Worm (Caenorhabditis elegans) whole organism, young adult: Measurements from ENCODE around the gene F15G9.1.

Experiments
- B0261.1 ChIP-seq: sonication (generic microtip); optimal IDR thresholded peaks from 2 replicates; lab custom pipeline; 2016; ENCODE audit warnings: mild to moderate bottlenecking, missing genetic modification characterization, moderate library complexity, missing compliant biosample characterization
- C06A6.2 ChIP-seq: fragments of 200-800 bp; sonication (Bioruptor generic); conservative IDR thresholded peaks from 2 replicates; pipeline ENCODE4 v1.3.6; 2022; ENCODE audit warnings: missing genetic modification characterization, missing compliant biosample characterization
- C17E4.6 ChIP-seq: fragments of 200-800 bp; sonication (Bioruptor generic); IDR thresholded peaks from 2 replicates; pipeline ENCODE4 v1.3.6; 2022; ENCODE audit warnings: missing genetic modification reagents, missing genetic modification characterization, missing compliant biosample characterization
- D2030.7 ChIP-seq: fragments of 200-800 bp; sonication (Bioruptor generic); IDR thresholded peaks from 2 replicates; pipeline ENCODE4 v1.3.6; 2022; ENCODE audit warnings: missing genetic modification reagents, missing genetic modification characterization, missing compliant biosample characterization
- F37B4.10 ChIP-seq: fragments of 200-800 bp; sonication (Bioruptor generic); IDR thresholded peaks from 2 replicates; pipeline ENCODE4 v1.3.6; 2022; ENCODE audit warnings: missing genetic modification characterization, missing compliant biosample characterization
- F39B2.1 ChIP-seq: fragments of 200-800 bp; sonication (Bioruptor generic); IDR thresholded peaks from 2 replicates; pipeline ENCODE4 v1.3.6; 2022; ENCODE audit warnings: missing genetic modification reagents, missing genetic modification characterization, missing compliant biosample characterization
- F55B11.4 ChIP-seq: sonication (generic microtip); optimal IDR thresholded peaks from 2 replicates; lab custom pipeline; 2016; ENCODE audit warnings: missing compliant biosample characterization, missing genetic modification characterization, borderline replicate concordance; ENCODE audit not compliant: insufficient read depth
- F57C9.4 ChIP-seq: sonication (generic microtip); optimal IDR thresholded peaks from 2 replicates; lab custom pipeline; 2017; ENCODE audit warnings: mild to moderate bottlenecking, missing genetic modification characterization, missing compliant biosample characterization
- K11D2.4 ChIP-seq: fragments of 200-800 bp; sonication (Bioruptor generic); IDR thresholded peaks from 2 replicates; pipeline ENCODE4 v1.3.6; 2022; ENCODE audit warnings: missing genetic modification reagents, missing genetic modification characterization, missing compliant biosample characterization
- K12H6.12 ChIP-seq: fragments of 200-800 bp; sonication (Bioruptor generic); optimal IDR thresholded peaks from 2 replicates; lab custom pipeline; 2018; ENCODE audit warnings: mild to moderate bottlenecking, missing genetic modification characterization, missing compliant biosample characterization
- Y67H2A.10 ChIP-seq: fragments of 200-800 bp; sonication (Bioruptor generic); conservative IDR thresholded peaks from 2 replicates; pipeline ENCODE4 v1.3.6; 2022; ENCODE audit warnings: missing genetic modification reagents, missing genetic modification characterization, missing compliant biosample characterization
- atf-7 ChIP-seq: sonication (generic microtip); optimal IDR thresholded peaks from 2 replicates; lab custom pipeline; 2017; ENCODE audit warnings: mild to moderate bottlenecking, missing genetic modification characterization, missing compliant biosample characterization
- attf-3 ChIP-seq: fragments of 200-800 bp; sonication (Bioruptor generic); conservative IDR thresholded peaks from 2 replicates; pipeline ENCODE4 v1.3.6; 2022; ENCODE audit warnings: missing genetic modification reagents, missing genetic modification characterization, missing compliant biosample characterization
- attf-6 ChIP-seq: fragments of 200-800 bp; sonication (Bioruptor generic); IDR thresholded peaks from 2 replicates; pipeline ENCODE4 v1.3.6; 2022; ENCODE audit warnings: missing genetic modification reagents, missing genetic modification characterization, missing compliant biosample characterization
- ccch-3 ChIP-seq: fragments of 200-800 bp; sonication (Bioruptor generic); optimal IDR thresholded peaks from 2 replicates; lab custom pipeline; 2018; ENCODE audit warnings: mild to moderate bottlenecking, missing genetic modification characterization, missing compliant biosample characterization
- cebp-2 ChIP-seq: fragments of 200-800 bp; sonication (Bioruptor generic); IDR thresholded peaks from 2 replicates; pipeline ENCODE4 v1.3.6; 2022; ENCODE audit warnings: missing genetic modification characterization, missing compliant biosample characterization
- ceh-100 ChIP-seq: fragments of 200-800 bp; sonication (Bioruptor generic); IDR thresholded peaks from 2 replicates; pipeline ENCODE4 v1.3.6; 2022; ENCODE audit warnings: missing genetic modification reagents, missing genetic modification characterization, missing compliant biosample characterization
- ceh-27 ChIP-seq: fragments of 200-800 bp; sonication (Bioruptor generic); optimal IDR thresholded peaks from 2 replicates; lab custom pipeline; 2018; ENCODE audit warnings: mild to moderate bottlenecking, missing genetic modification characterization, moderate library complexity, missing compliant biosample characterization
- ceh-58 ChIP-seq: fragments of 200-800 bp; sonication (Bioruptor generic); IDR thresholded peaks from 2 replicates; pipeline ENCODE4 v1.3.6; 2022; ENCODE audit warnings: missing genetic modification characterization, missing compliant biosample characterization
- lin-35 ChIP-seq, 3 experiments: fragments of 150-350 bp in 2 of 3; sonication (generic microtip) in 1 of 3; optimal IDR thresholded peaks; 2 replicates each; lab custom pipeline; 2014 to 2018; ENCODE audit warnings: missing biosample characterization in 3 of 3, missing genetic modification characterization in 3 of 3, missing genetic modification reagents in 3 of 3
- lin-40 ChIP-seq: sonication (generic microtip); optimal IDR thresholded peaks from 2 replicates; lab custom pipeline; 2016; ENCODE audit warnings: missing genetic modification characterization, mild to moderate bottlenecking, missing compliant biosample characterization, missing genotype, missing genetic modification reagents
- lin-54 ChIP-seq: fragments of 200-800 bp; sonication (Bioruptor generic); optimal IDR thresholded peaks from 2 replicates; lab custom pipeline; 2018; ENCODE audit warnings: mild to moderate bottlenecking, missing genetic modification characterization, missing compliant biosample characterization
- lsl-1 ChIP-seq: fragments of 200-800 bp; sonication (Bioruptor generic); optimal IDR thresholded peaks from 2 replicates; lab custom pipeline; 2018; ENCODE audit warnings: mild to moderate bottlenecking, missing genetic modification characterization, moderate library complexity, missing compliant biosample characterization
- madf-10 ChIP-seq: sonication (generic microtip); optimal IDR thresholded peaks from 2 replicates; lab custom pipeline; 2016; ENCODE audit warnings: mild to moderate bottlenecking, missing genetic modification characterization, missing compliant biosample characterization
- madf-6 ChIP-seq: fragments of 200-800 bp; sonication (Bioruptor generic); IDR thresholded peaks from 2 replicates; pipeline ENCODE4 v1.3.6; 2022; ENCODE audit warnings: missing genetic modification reagents, missing genetic modification characterization, missing compliant biosample characterization
- mel-28 ChIP-seq: sonication (generic microtip); optimal IDR thresholded peaks from 2 replicates; lab custom pipeline; 2016; ENCODE audit warnings: borderline replicate concordance, mild to moderate bottlenecking, missing genetic modification characterization, missing compliant biosample characterization
- nfya-2 ChIP-seq: fragments of 200-800 bp; sonication (Bioruptor generic); IDR thresholded peaks from 2 replicates; pipeline ENCODE4 v1.3.6; 2022; ENCODE audit warnings: missing genetic modification reagents, missing genetic modification characterization, missing compliant biosample characterization
- snpc-4 ChIP-seq, 5 experiments: fragments of 150-350 bp in 1 of 5; sonication (generic microtip) in 4 of 5; optimal IDR thresholded peaks; 2 replicates each; lab custom pipeline; 2014 to 2018; ENCODE audit warnings: missing genetic modification characterization in 5 of 5, missing biosample characterization in 3 of 5, antibody characterized with exemption in 2 of 5, mild to moderate bottlenecking in 2 of 5, missing compliant biosample characterization in 2 of 5, missing genotype in 2 of 5, moderate library complexity in 2 of 5, missing genetic modification reagents in 1 of 5
- tbp1 ChIP-seq: fragments of 200-800 bp; sonication (Bioruptor generic); optimal IDR thresholded peaks from 2 replicates; lab custom pipeline; 2018; ENCODE audit warnings: mild to moderate bottlenecking, missing genetic modification characterization, missing compliant biosample characterization
- zfh-2 ChIP-seq: fragments of 200-800 bp; sonication (Bioruptor generic); conservative IDR thresholded peaks from 2 replicates; pipeline ENCODE4 v1.3.6; 2022; ENCODE audit warnings: missing genetic modification reagents, missing genetic modification characterization, missing compliant biosample characterization
- ztf-18 ChIP-seq: sonication (generic microtip); optimal IDR thresholded peaks from 2 replicates; lab custom pipeline; 2016; ENCODE audit warnings: missing genotype, mild to moderate bottlenecking, missing genetic modification characterization, missing compliant biosample characterization
- ztf-25 ChIP-seq: fragments of 200-800 bp; sonication (Bioruptor generic); IDR thresholded peaks from 2 replicates; pipeline ENCODE4 v1.3.6; 2022; ENCODE audit warnings: missing genetic modification reagents, missing genetic modification characterization, missing compliant biosample characterization
- ztf-26 ChIP-seq: sonication (generic microtip); optimal IDR thresholded peaks from 2 replicates; lab custom pipeline; 2017; ENCODE audit warnings: missing genetic modification characterization, missing compliant biosample characterization

The F15G9.1 gene

DNA sequence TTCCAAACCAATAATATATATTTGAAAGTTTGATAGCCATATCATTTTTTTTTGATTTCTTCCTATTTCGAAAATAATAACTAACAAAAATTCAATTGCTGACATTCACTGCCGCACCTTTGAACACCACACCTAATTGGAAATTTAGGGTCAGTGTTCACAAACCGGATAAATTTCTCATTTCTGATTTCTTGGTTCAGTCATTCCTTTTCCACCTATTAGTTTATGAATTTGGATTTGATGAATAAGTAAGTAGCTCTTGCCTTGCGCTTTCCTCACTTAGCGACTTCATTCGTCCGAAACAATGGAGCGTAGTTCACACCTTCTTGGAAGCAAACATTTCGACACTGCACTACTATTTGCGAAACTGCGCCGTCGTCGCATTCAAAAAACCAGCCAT is at the start of gene F15G9.1:
Gene F15G9.1, plus strand, starts transcription at position 301 of the 400 bp plus-strand sequence.
- no peak for TF ChIP-seq mel-28 (tag; lab: Kevin White, UChicago)
- no peak for TF ChIP-seq snpc-4 (GFP tag; optimal IDR thresholded peaks at IDR 0.05; lab: Kevin White, UChicago)
- no peak for TF ChIP-seq snpc-4 (tag; optimal IDR thresholded peaks at IDR 0.05; lab: Kevin White, UChicago)
- no peak for TF ChIP-seq F57C9.4 (tag; lab: Kevin White, UChicago)
- no peak for TF ChIP-seq zfh-2
- no peak for TF ChIP-seq B0261.1 (tag; lab: Kevin White, UChicago)
- no peak for TF ChIP-seq madf-6 (GFP tag; lab: Robert Waterston, UW)
- no peak for TF ChIP-seq attf-6
- no peak for TF ChIP-seq ceh-100 (GFP tag; lab: Robert Waterston, UW)
- no peak for TF ChIP-seq ztf-18 (tag; lab: Kevin White, UChicago)
- TF ChIP-seq attf-3 (GFP tag; lab: Robert Waterston, UW) = no peak

DNA sequence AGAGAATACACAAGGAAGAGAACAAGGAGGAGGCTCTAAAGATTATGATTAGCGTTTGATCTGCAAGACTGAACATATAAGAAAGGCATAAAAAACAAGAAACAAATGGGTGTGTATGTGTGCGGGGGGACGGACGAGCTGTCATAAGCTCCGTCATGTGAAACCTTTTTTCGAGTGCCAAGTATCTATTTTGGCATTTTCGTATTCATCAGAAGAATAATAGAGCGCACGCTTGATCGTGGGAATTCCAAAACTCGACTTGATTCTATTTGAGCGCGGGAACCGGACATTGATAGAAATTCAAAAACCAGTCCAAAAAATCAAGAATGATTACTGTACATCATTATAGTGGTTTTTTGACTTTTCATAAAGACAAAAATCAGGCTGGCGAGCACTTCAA is 49.4 kb upstream of the F15G9.1 start:
- TF ChIP-seq lin-35 (GFP tag; optimal IDR thresholded peaks at IDR 0.05; lab: Kevin White, UChicago) (no peak), ztf-26 (tag; lab: Kevin White, UChicago) (no peak), lsl-1 (GFP tag; lab: Kevin White, UChicago) (no peak), F37B4.10 (no peak), C06A6.2 (GFP tag; lab: Robert Waterston, UW) (no peak), ceh-58 (GFP tag; lab: Robert Waterston, UW) (no peak), nfya-2 (GFP tag; lab: Robert Waterston, UW) (no peak), cebp-2 (GFP tag; lab: Robert Waterston, UW) (no peak)
- TF ChIP-seq, all 124 proteins: peak for 0

DNA sequence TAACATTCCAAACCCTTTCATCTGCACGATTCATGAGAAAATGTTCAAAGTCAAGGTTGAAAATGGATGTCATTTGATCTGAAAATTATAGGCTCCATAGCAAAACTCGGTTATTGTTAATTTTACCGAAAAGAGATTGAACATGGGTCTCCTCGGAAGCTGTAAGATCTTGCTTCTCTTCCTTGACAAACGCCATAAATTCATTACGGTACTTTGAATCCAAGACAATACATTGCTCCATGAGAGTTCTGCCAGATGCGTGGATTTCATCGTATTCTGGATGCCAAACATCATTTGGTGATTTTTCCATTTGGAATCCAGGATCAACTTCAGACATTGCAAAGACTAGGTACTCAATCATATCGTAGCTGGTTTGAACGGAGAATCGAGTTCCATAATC is 40.2 kb upstream of the F15G9.1 start:
- TF ChIP-seq ztf-25 (GFP tag; lab: Robert Waterston, UW) = no peak
- no peak for TF ChIP-seq Y67H2A.10 (GFP tag; lab: Robert Waterston, UW)
- TF ChIP-seq atf-7 (tag; lab: Kevin White, UChicago) = no peak
- TF ChIP-seq F55B11.4 (tag; lab: Kevin White, UChicago) = no peak
- TF ChIP-seq D2030.7 (GFP tag; lab: Robert Waterston, UW) = no peak
- TF ChIP-seq lin-54 (GFP tag; lab: Kevin White, UChicago) = no peak
- no peak for TF ChIP-seq ztf-26 (tag; lab: Kevin White, UChicago)
- TF ChIP-seq attf-6 = no peak
- no peak for TF ChIP-seq ccch-3 (GFP tag; lab: Kevin White, UChicago)

DNA sequence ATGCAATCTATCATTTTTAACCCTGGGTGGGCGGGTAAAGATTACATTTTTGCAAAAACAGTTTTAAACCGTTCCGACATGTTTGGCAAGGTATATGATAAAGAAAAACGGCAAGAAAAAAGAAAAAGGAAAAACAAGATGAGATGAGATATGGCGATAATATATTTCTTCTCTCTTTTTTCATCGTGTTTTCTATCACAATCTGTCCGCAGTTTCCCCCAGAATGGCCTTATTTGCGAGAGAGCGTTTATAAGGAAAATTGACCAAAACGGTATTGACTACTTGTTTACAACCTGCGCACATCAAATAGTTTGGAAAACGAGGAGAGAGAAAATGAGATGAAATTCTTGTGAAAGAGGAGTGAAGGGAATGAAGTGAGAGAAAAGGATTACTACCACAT is 38.8 kb upstream of the F15G9.1 start:
- TF ChIP-seq ztf-26 (tag; lab: Kevin White, UChicago) (peak; percentile 13), tbp1 (GFP tag; lab: Kevin White, UChicago) (no peak), lin-40 (tag; lab: Kevin White, UChicago) (peak; percentile 0), F39B2.1 (no peak)

DNA sequence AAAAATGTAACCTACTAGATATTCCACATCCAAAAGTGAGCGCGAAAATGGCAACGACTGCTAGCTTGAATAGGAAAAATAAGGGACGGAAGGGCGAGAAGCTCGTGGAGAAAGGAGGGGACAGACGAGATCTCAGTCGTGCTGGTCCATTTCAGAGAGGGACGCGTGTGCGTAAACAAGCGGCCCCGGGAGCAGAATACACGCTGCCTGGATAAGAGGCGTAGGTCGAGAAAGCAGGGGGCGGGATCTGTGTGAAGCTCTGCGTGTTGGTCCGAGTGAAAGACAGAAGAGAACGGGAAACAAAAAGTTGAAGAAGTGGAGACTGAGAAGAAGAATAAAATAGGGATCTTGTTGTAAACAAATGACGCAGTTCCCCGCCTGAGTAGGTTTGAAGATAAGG is 37.6 kb upstream of the F15G9.1 start, which contains the start of gene T14B1.1:
Gene T14B1.1, minus strand, starts transcription at position 170 of the 400 bp plus-strand sequence.
- TF ChIP-seq K11D2.4 = peak; percentile 28; the same call in 1 of the 2 replicates
- no peak for TF ChIP-seq madf-10 (tag; lab: Kevin White, UChicago)
- TF ChIP-seq ceh-100 (GFP tag; lab: Robert Waterston, UW) = no peak
- 0 out of 2 replicates have a peak, but pooled peaks have one; percentile 21 for TF ChIP-seq C17E4.6 (GFP tag; lab: Robert Waterston, UW)
- TF ChIP-seq K12H6.12 (tag; lab: Kevin White, UChicago) = peak; percentile 63
- peak; percentile 49 for TF ChIP-seq ceh-27 (GFP tag; lab: Kevin White, UChicago)
